Worm (Caenorhabditis elegans): ENCODE results near the gene C03A3.9.

C03A3.9 gene

DNA sequence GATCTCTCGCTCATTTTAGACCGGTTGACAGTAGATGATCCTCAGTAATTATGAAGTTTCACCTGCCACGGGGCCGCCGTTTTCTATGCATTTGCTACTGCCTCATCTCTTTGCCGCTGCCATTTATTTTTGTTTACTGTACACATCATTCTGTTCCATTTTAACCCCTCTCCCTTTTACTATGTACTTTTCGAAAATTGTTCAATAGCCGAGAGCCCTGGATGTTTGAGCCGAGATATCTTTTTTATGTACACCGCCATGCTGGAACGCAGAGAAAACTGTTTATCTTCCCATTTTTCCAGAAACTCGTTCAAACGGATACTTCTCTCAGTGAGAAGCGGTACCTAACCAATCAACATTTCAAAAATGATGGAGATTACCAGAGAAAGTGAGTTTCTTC is 4.1 kb downstream of the C03A3.9 start, which contains the start of gene ifa-1:
Gene ifa-1 (plus strand): TSS at position 301 of the 400 bp plus-strand sequence.
- TF ChIP-seq tbx-9 (tag; optimal IDR thresholded peaks at IDR 0.05; ENCODE audit: borderline replicate concordance): no peak
- no peak for TF ChIP-seq K12H6.12 (tag; optimal IDR thresholded peaks at IDR 0.05)

ce11 chrX:11279276-11279675 is 12.5 kb downstream of the C03A3.9 start, which contains the start of gene F38B2.2:
TSS of gene F38B2.2 (minus strand) at chrX:11279376.
- TF ChIP-seq Y79H2A.3 (GFP tag; conservative IDR thresholded peaks at IDR 0.05): no peak
- TF ChIP-seq ztf-22 (GFP tag; optimal IDR thresholded peaks at IDR 0.05): no peak
- no peak for TF ChIP-seq dpff-1 (tag; optimal IDR thresholded peaks at IDR 0.05)
- TF ChIP-seq snpc-1.3 (tag; optimal IDR thresholded peaks at IDR 0.05; ENCODE audit: insufficient read depth): no peak
- no peak for TF ChIP-seq pha-4 (tag; optimal IDR thresholded peaks at IDR 0.05)
- TF ChIP-seq bed-1 (GFP tag; IDR thresholded peaks at IDR 0.05): no peak
- no peak for TF ChIP-seq sptf-2 (GFP tag; optimal IDR thresholded peaks at IDR 0.05)
- no peak for TF ChIP-seq rec-8 (tag; optimal IDR thresholded peaks at IDR 0.05)
- no peak for TF ChIP-seq F10E7.11 (tag; optimal IDR thresholded peaks at IDR 0.05)
- TF ChIP-seq F55B11.4 (tag; optimal IDR thresholded peaks at IDR 0.05; ENCODE audit: borderline replicate concordance, insufficient read depth): no peak
- no peak for TF ChIP-seq T07F8.4 (tag; optimal IDR thresholded peaks at IDR 0.05)
- TF ChIP-seq lir-1 (GFP tag; conservative IDR thresholded peaks at IDR 0.05): no peak
- no peak for TF ChIP-seq hmg-20 (GFP tag; IDR thresholded peaks at IDR 0.05)
- TF ChIP-seq rpc-1 (optimal IDR thresholded peaks at IDR 0.05): no peak
- TF ChIP-seq rpc-1 (tag; optimal IDR thresholded peaks at IDR 0.05): no peak
- no peak for TF ChIP-seq nhr-90 (tag; optimal IDR thresholded peaks at IDR 0.05)
- TF ChIP-seq D2030.7 (GFP tag; IDR thresholded peaks at IDR 0.05): no peak

DNA sequence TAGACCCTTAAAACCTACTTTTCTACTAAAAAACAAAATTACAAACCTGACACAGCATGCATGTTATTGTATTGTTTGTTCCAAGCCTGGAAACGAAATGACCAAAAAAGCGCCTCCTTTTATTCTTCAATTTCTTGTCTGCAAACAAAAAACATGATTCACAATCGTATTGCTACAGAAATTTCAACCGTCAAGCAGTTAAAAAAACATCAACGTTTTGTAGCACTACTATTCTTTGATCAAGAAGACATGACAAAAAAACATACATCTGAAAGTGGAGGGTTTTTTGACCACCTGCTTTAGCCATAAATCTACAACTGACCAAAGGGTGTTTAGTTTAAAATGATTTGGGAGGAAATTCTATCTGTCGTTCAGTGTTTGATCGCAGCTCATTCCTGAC is 14.3 kb downstream of the C03A3.9 start, which contains the start of gene F38B2.6:
Gene F38B2.6 (minus strand): TSS at position 101 of the 400 bp plus-strand sequence.
- TF ChIP-seq B0261.1 (tag; optimal IDR thresholded peaks at IDR 0.05) (no peak), let-607 (tag; optimal IDR thresholded peaks at IDR 0.05) (no peak), dpff-1 (tag; optimal IDR thresholded peaks at IDR 0.05) (no peak), nfya-1 (tag; optimal IDR thresholded peaks at IDR 0.05; ENCODE audit: borderline replicate concordance, insufficient read depth) (no peak), somi-1 (GFP tag; optimal IDR thresholded peaks at IDR 0.05) (no peak), ceh-58 (GFP tag; IDR thresholded peaks at IDR 0.05) (no peak), lin-35 (GFP tag; optimal IDR thresholded peaks at IDR 0.05) (no peak), ztf-28 (GFP tag; IDR thresholded peaks at IDR 0.05) (no peak), F10E7.11 (tag; optimal IDR thresholded peaks at IDR 0.05) (no peak), ZK185.1 (tag; optimal IDR thresholded peaks at IDR 0.05; ENCODE audit: poor library complexity, severe bottlenecking) (no peak), pha-4 (tag; optimal IDR thresholded peaks at IDR 0.05) (no peak), attf-5 (GFP tag; optimal IDR thresholded peaks at IDR 0.05) (no peak), ama-1 (optimal IDR thresholded peaks at IDR 0.05) (no peak), ama-1 (GFP tag; optimal IDR thresholded peaks at IDR 0.05) (no peak), D2030.7 (GFP tag; IDR thresholded peaks at IDR 0.05) (no peak), nhr-179 (tag; optimal IDR thresholded peaks at IDR 0.05) (no peak)

- TF ChIP-seq K12H6.12 (tag; optimal IDR thresholded peaks at IDR 0.05) (no peak), zfh-2 (GFP tag; conservative IDR thresholded peaks at IDR 0.05) (no peak), F23B12.7 (tag; optimal IDR thresholded peaks at IDR 0.05; ENCODE audit: insufficient read depth) (no peak), ama-1 (optimal IDR thresholded peaks at IDR 0.05) (no peak), ama-1 (GFP tag; optimal IDR thresholded peaks at IDR 0.05) (no peak), F33H1.4 (GFP tag; IDR thresholded peaks at IDR 0.05) (no peak), ztf-28 (GFP tag; IDR thresholded peaks at IDR 0.05) (no peak), F49E8.2 (tag; optimal IDR thresholded peaks at IDR 0.05; ENCODE audit: insufficient read depth) (no peak), F37B4.10 (GFP tag; IDR thresholded peaks at IDR 0.05) (no peak), pha-4 (tag; optimal IDR thresholded peaks at IDR 0.05) (no peak)
These were observed 19.4 kb downstream of the C03A3.9 start, which contains the start of gene F38B2.3 for ce11 chrX:11286246-11286645. TSS of gene F38B2.3 (minus strand) at chrX:11286346.
